Fruit fly (Drosophila melanogaster): ENCODE results near the gene GILT2.

The GILT2 gene

dm6 chr3R:23678349-23679193 is at the start of gene GILT2 (continued):
- TF ChIP-seq CG9215 (GFP tag; IDR thresholded peaks at IDR 0.05) (peak; percentile 83), Optix (GFP tag; IDR thresholded peaks at IDR 0.05) (peak; percentile 90), dysf (GFP tag; IDR thresholded peaks at IDR 0.05) (peak; percentile 95), MESR4 (GFP tag; optimal IDR thresholded peaks at IDR 0.05) (peak; percentile 12), trem (tag; optimal IDR thresholded peaks at IDR 0.05) (peak; percentile 73), CG11456 (GFP tag; IDR thresholded peaks at IDR 0.05) (peak; percentile 85), CG15479 (GFP tag; optimal IDR thresholded peaks at IDR 0.05) (no peak), CG3995 (GFP tag; optimal IDR thresholded peaks at IDR 0.05) (peak; percentile 42), Hmx (GFP tag; optimal IDR thresholded peaks at IDR 0.05) (no peak), Six4 (GFP tag; optimal IDR thresholded peaks at IDR 0.05) (peak; percentile 83), CTCF (GFP tag; optimal IDR thresholded peaks at IDR 0.05) (peak; percentile 27), zen (tag; optimal IDR thresholded peaks at IDR 0.05) (peak; percentile 93), HmgD (GFP tag; optimal IDR thresholded peaks at IDR 0.05) (no peak), p53 (GFP tag; optimal IDR thresholded peaks at IDR 0.05) (no peak), CG14710 (tag; optimal IDR thresholded peaks at IDR 0.05) (peak; percentile 90), ase (GFP tag; IDR thresholded peaks at IDR 0.05) (peak; percentile 82), CG11085 (GFP tag; IDR thresholded peaks at IDR 0.05) (peak; percentile 72), CG10274 (GFP tag; optimal IDR thresholded peaks at IDR 0.05) (peak; percentile 67), CoRest (tag; optimal IDR thresholded peaks at IDR 0.05) (peak; percentile 93), CG10565 (GFP tag; optimal IDR thresholded peaks at IDR 0.05) (peak; percentile 37), Rfx (GFP tag; IDR thresholded peaks at IDR 0.05) (peak; percentile 94), so (GFP tag; IDR thresholded peaks at IDR 0.05) (peak; percentile 92), CG10147 (GFP tag; optimal IDR thresholded peaks at IDR 0.05) (peak; percentile 90), Antp (GFP tag; optimal IDR thresholded peaks at IDR 0.05) (peak; percentile 25), lab (GFP tag; optimal IDR thresholded peaks at IDR 0.05) (peak; percentile 97), ftz-f1 (GFP tag; optimal IDR thresholded peaks at IDR 0.05) (peak; percentile 43), CG6254 (GFP tag; optimal IDR thresholded peaks at IDR 0.05) (peak; percentile 81), sim (GFP tag; IDR thresholded peaks at IDR 0.05) (peak; percentile 91), D19B (GFP tag; optimal IDR thresholded peaks at IDR 0.05) (peak; percentile 78), sr (GFP tag; IDR thresholded peaks at IDR 0.05) (peak; percentile 50; the same call in 2 of the 3 replicates), abd-A (tag; optimal IDR thresholded peaks at IDR 0.05) (no peak), tx (GFP tag; optimal IDR thresholded peaks at IDR 0.05) (no peak), CG2889 (GFP tag; IDR thresholded peaks at IDR 0.05) (peak; percentile 77; the same call in 2 of the 3 replicates), CG16813 (GFP tag; IDR thresholded peaks at IDR 0.05; ENCODE audit: partially characterized antibody) (no peak), nerfin-1 (tag; optimal IDR thresholded peaks at IDR 0.05) (peak; percentile 90), tio (GFP tag; optimal IDR thresholded peaks at IDR 0.05) (peak; percentile 77), Mrtf (GFP tag; IDR thresholded peaks at IDR 0.05) (peak; percentile 87), CG6854 (GFP tag; optimal IDR thresholded peaks at IDR 0.05) (peak; percentile 91), Oaz (GFP tag; IDR thresholded peaks at IDR 0.05) (peak; percentile 82), Dad (GFP tag; optimal IDR thresholded peaks at IDR 0.05) (peak; percentile 61), ttk (GFP tag; IDR thresholded peaks at IDR 0.05) (peak; percentile 93), Blimp-1 (GFP tag; optimal IDR thresholded peaks at IDR 0.05) (peak; percentile 94), CG9797 (GFP tag; optimal IDR thresholded peaks at IDR 0.05) (peak; percentile 11), gce (GFP tag; IDR thresholded peaks at IDR 0.05) (peak; percentile 85), ranshi (GFP tag; IDR thresholded peaks at IDR 0.05) (peak; percentile 94), CG32767 (GFP tag; IDR thresholded peaks at IDR 0.05) (peak; percentile 94), CG12299 (tag; optimal IDR thresholded peaks at IDR 0.05) (peak; percentile 84), CG13775 (GFP tag; optimal IDR thresholded peaks at IDR 0.05) (peak; percentile 88), C15 (GFP tag; IDR thresholded peaks at IDR 0.05) (peak; percentile 76), CG1832 (GFP tag; optimal IDR thresholded peaks at IDR 0.05) (no peak)
